Fruit fly (Drosophila melanogaster) whole organism, prepupa: ENCODE measurements around the gene CG33645.

ENCODE experiments used
- CG10669 ChIP-seq: fragments of 200-800 bp; sonication (Bioruptor generic); optimal IDR thresholded peaks from 3 replicates; lab custom pipeline; 2018; ENCODE audit warnings: missing biosample characterization, mild to moderate bottlenecking, missing genetic modification characterization, moderate library complexity
- CG11762 ChIP-seq: fragments of 200-800 bp; sonication (Bioruptor generic); optimal IDR thresholded peaks from 3 replicates; lab custom pipeline; 2016; ENCODE audit warnings: missing biosample characterization, missing genetic modification characterization; ENCODE audit not compliant: insufficient read depth
- CG11902 ChIP-seq: fragments of 200-800 bp; sonication (Bioruptor generic); optimal IDR thresholded peaks from 3 replicates; lab custom pipeline; 2016; ENCODE audit warnings: missing biosample characterization, missing genetic modification characterization
- CG31627 ChIP-seq: fragments of 200-800 bp; sonication (Bioruptor generic); optimal IDR thresholded peaks from 3 replicates; lab custom pipeline; 2016; ENCODE audit warnings: missing biosample characterization, missing genetic modification characterization
- CG32006 ChIP-seq: fragments of 200-800 bp; sonication (Bioruptor generic); optimal IDR thresholded peaks from 3 replicates; lab custom pipeline; 2017; ENCODE audit warnings: missing biosample characterization, mild to moderate bottlenecking, missing genetic modification characterization
- CG6163 ChIP-seq: fragments of 200-800 bp; sonication (Bioruptor generic); IDR thresholded peaks from 3 replicates; pipeline ENCODE4 v1.3.6; 2022; ENCODE audit warnings: missing biosample characterization, missing genetic modification characterization
- CG6792 ChIP-seq: fragments of 200-800 bp; sonication (Bioruptor generic); optimal IDR thresholded peaks from 3 replicates; lab custom pipeline; 2016; ENCODE audit warnings: missing biosample characterization, missing genetic modification characterization
- CG6854 ChIP-seq: fragments of 200-800 bp; sonication (Bioruptor generic); optimal IDR thresholded peaks from 2 replicates; lab custom pipeline; 2017; ENCODE audit warnings: missing biosample characterization, mild to moderate bottlenecking, missing genetic modification characterization
- Ets21C ChIP-seq: fragments of 200-800 bp; sonication (Bioruptor generic); optimal IDR thresholded peaks from 3 replicates; lab custom pipeline; 2016; ENCODE audit warnings: missing biosample characterization, missing genetic modification characterization
- Ets96B ChIP-seq: fragments of 200-800 bp; optimal IDR thresholded peaks from 2 replicates; lab custom pipeline; 2019; ENCODE audit warnings: missing biosample characterization, mild to moderate bottlenecking, missing genetic modification characterization, moderate library complexity
- Sox102F ChIP-seq: fragments of 200-800 bp; sonication (Bioruptor generic); optimal IDR thresholded peaks from 2 replicates; lab custom pipeline; 2016; ENCODE audit warnings: missing biosample characterization, mild to moderate bottlenecking, missing genetic modification characterization
- Sox15 ChIP-seq: fragments of 200-800 bp; sonication (Bioruptor generic); optimal IDR thresholded peaks from 3 replicates; lab custom pipeline; 2016; ENCODE audit warnings: missing biosample characterization, missing genetic modification characterization
- achi ChIP-seq: fragments of 200-800 bp; sonication (Bioruptor generic); optimal IDR thresholded peaks from 3 replicates; lab custom pipeline; 2016; ENCODE audit warnings: missing biosample characterization, missing genetic modification characterization
- fd85E ChIP-seq: fragments of 200-800 bp; sonication (Bioruptor generic); optimal IDR thresholded peaks from 3 replicates; lab custom pipeline; 2016; ENCODE audit warnings: missing biosample characterization, missing genetic modification characterization
- fkh ChIP-seq: fragments of 200-800 bp; sonication (Bioruptor generic); optimal IDR thresholded peaks from 3 replicates; lab custom pipeline; 2017; ENCODE audit warnings: missing biosample characterization, mild to moderate bottlenecking, missing genetic modification characterization, moderate library complexity
- net ChIP-seq: fragments of 200-800 bp; sonication (Bioruptor generic); optimal IDR thresholded peaks from 3 replicates; lab custom pipeline; 2016; ENCODE audit warnings: missing biosample characterization, missing genetic modification characterization
- salr ChIP-seq, 2 experiments: fragments of 200-800 bp; sonication (Bioruptor generic); optimal IDR thresholded peaks; 3 replicates each; lab custom pipeline; 2016 to 2018; ENCODE audit warnings: missing biosample characterization in 2 of 2, missing genetic modification characterization in 2 of 2, mild to moderate bottlenecking in 1 of 2
- spab ChIP-seq: fragments of 200-800 bp; sonication (Bioruptor generic); optimal IDR thresholded peaks from 2 replicates; lab custom pipeline; 2017; ENCODE audit warnings: missing biosample characterization, mild to moderate bottlenecking, missing genetic modification characterization, missing genetic modification reagents
- ss ChIP-seq, 2 experiments: fragments of 200-800 bp; sonication (Bioruptor generic); optimal IDR thresholded peaks; 2 replicates in 1 of 2; 3 replicates in 1 of 2; lab custom pipeline; 2017 to 2018; ENCODE audit warnings: mild to moderate bottlenecking in 2 of 2, missing biosample characterization in 2 of 2, missing genetic modification characterization in 2 of 2, moderate library complexity in 1 of 2
- topi ChIP-seq: fragments of 200-800 bp; sonication (Bioruptor generic); optimal IDR thresholded peaks from 3 replicates; lab custom pipeline; 2016; ENCODE audit warnings: missing biosample characterization, missing genetic modification characterization
- vri ChIP-seq: fragments of 200-800 bp; sonication (Bioruptor generic); optimal IDR thresholded peaks from 3 replicates; lab custom pipeline; 2016; ENCODE audit warnings: missing biosample characterization, mild to moderate bottlenecking, missing genetic modification characterization

CG33645 gene

DNA sequence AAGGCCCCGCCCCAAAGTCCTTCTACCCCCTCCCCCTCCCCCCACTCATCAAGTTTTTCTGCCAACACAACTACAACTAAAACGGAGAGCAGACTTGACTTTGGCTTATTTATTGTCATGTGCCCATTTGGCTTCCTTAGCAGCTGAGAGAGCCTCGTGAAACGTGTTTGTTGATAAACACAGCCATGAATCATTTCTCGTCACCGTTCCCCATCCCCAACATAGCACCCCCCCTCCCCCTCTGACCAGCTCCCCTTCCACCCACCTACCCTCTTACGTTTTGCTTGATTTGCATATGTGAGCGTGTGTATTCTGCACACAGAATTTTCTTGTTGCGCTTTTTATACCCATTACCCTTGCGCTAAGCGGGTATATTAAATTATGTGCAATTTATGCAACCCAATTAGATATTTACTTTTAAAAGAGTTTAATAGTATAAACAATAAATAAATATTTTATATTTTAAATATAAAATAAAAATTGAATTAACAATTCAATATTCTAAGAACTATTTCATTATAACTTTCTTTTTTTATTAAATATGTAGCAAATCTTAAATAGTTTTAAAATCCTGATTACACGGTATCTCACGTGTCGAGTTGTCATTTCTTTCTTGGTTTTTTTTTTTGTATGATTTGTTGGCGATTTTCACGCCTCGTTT lies 39.3 kb downstream of the CG33645 start (continued):
- TF ChIP-seq Sox102F (peak; percentile 26), topi (GFP tag; lab: Kevin White, UChicago) (peak; percentile 48), Sox15 (GFP tag; lab: Kevin White, UChicago) (peak; percentile 22), salr (GFP tag; optimal IDR thresholded peaks at IDR 0.05; lab: Kevin White, UChicago) (peak; percentile 27 to 63), CG11762 (GFP tag; lab: Kevin White, UChicago) (no peak), CG32006 (GFP tag; lab: Kevin White, UChicago) (peak; percentile 79), Ets96B (tag; lab: Kevin White, UChicago) (peak; percentile 65), CG6792 (GFP tag; lab: Kevin White, UChicago) (peak; percentile 48), ss (GFP tag; optimal IDR thresholded peaks at IDR 0.05; lab: Kevin White, UChicago) (peak; percentile 49 to 53), fd85E (GFP tag; lab: Kevin White, UChicago) (no peak), net (GFP tag; lab: Kevin White, UChicago) (peak; percentile 37), CG10669 (GFP tag; lab: Kevin White, UChicago) (peak; percentile 43), CG6163 (GFP tag; lab: Robert Waterston, UW) (peak; percentile 50; the same call in 1 of the 3 replicates), CG6854 (GFP tag; lab: Kevin White, UChicago) (no peak), Ets21C (GFP tag; lab: Kevin White, UChicago) (no peak), CG31627 (GFP tag; lab: Kevin White, UChicago) (peak; percentile 3), fkh (GFP tag; lab: Kevin White, UChicago) (peak; percentile 33), vri (GFP tag; lab: Kevin White, UChicago) (no peak), spab (peak; percentile 35), achi (GFP tag; lab: Kevin White, UChicago) (peak; percentile 63), CG11902 (no peak)
